Worm (Caenorhabditis elegans) whole organism, mixed stage, embryonic: Measurements from ENCODE around the gene Y15E3A.5.

Experiments used
- M03D4.4 ChIP-seq: sonication (generic microtip); optimal IDR thresholded peaks from 2 replicates; lab custom pipeline; 2017; ENCODE audit warnings: mild to moderate bottlenecking, missing genetic modification characterization, missing compliant biosample characterization
- mep-1 ChIP-seq: fragments of 150-350 bp; optimal IDR thresholded peaks from 2 replicates; lab custom pipeline; 2017; ENCODE audit warnings: missing biosample characterization, missing genetic modification reagents, missing genetic modification characterization, inconsistent platforms

DNA sequence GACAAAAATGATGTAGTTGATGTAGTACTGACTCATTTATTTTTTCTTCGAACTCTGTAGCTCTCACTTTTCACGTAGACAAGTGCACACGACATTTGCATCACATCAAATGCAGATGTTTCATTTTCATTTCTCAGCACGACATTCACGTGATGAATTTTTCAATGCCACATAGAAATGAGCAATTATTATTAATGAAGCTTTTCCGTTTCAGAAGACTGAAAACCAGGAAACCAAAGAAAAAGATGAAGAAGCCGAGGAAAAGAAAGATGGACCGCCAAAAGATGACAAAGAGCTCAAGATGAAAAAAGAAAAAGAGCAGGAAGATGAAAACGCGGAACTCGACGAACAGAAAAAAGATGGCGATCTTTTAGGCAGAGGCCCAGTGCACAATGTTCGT is 15.2 kb downstream of the Y15E3A.5 start:
- TF ChIP-seq mep-1 (tag; lab: Kevin White, UChicago) (no peak), M03D4.4 (tag; lab: Kevin White, UChicago) (no peak)
